Worm (Caenorhabditis elegans) whole organism, L2 larva: ENCODE data around the gene srw-26.
"Not testable (repeated sequence)": the region's sequence is repeated elsewhere in the genome, so short reads cannot be mapped to it uniquely, and the experiment has no call there.

Source experiments
- C34F6.9 ChIP-seq: fragments of 150-350 bp; optimal IDR thresholded peaks from 2 replicates; lab custom pipeline; 2014; ENCODE audit warnings: missing biosample characterization, missing genetic modification characterization
- R02D3.7 ChIP-seq: fragments of 150-350 bp; optimal IDR thresholded peaks from 2 replicates; lab custom pipeline; 2014; ENCODE audit warnings: missing biosample characterization, missing genetic modification characterization
- Y55F3AM.14 ChIP-seq: fragments of 200-800 bp; sonication (Bioruptor generic); optimal IDR thresholded peaks from 2 replicates; lab custom pipeline; 2018; ENCODE audit warnings: mild to moderate bottlenecking, missing genetic modification characterization, missing compliant biosample characterization
- alr-1 ChIP-seq: fragments of 150-350 bp; optimal IDR thresholded peaks from 2 replicates; lab custom pipeline; 2014; ENCODE audit warnings: missing biosample characterization, missing genetic modification characterization
- aly-2 ChIP-seq: fragments of 150-350 bp; optimal IDR thresholded peaks from 2 replicates; lab custom pipeline; 2014; ENCODE audit warnings: missing biosample characterization, missing genetic modification characterization
- ceh-16 ChIP-seq: fragments of 150-350 bp; optimal IDR thresholded peaks from 2 replicates; lab custom pipeline; 2014; ENCODE audit warnings: missing biosample characterization, missing genetic modification characterization
- ceh-82 ChIP-seq: fragments of 150-350 bp; optimal IDR thresholded peaks from 2 replicates; lab custom pipeline; 2014; ENCODE audit warnings: missing biosample characterization, missing genetic modification characterization
- crh-2 ChIP-seq: sonication (generic microtip); optimal IDR thresholded peaks from 2 replicates; lab custom pipeline; 2017; ENCODE audit warnings: missing biosample characterization, missing genetic modification characterization
- dmd-4 ChIP-seq: sonication (generic microtip); optimal IDR thresholded peaks from 2 replicates; lab custom pipeline; 2017; ENCODE audit warnings: missing biosample characterization, missing genetic modification characterization
- egl-27 ChIP-seq: sonication (generic microtip); optimal IDR thresholded peaks from 3 replicates; lab custom pipeline; 2017; ENCODE audit warnings: missing biosample characterization, missing genetic modification reagents, missing genetic modification characterization
- gmeb-1 ChIP-seq: fragments of 150-350 bp; optimal IDR thresholded peaks from 2 replicates; lab custom pipeline; 2014; ENCODE audit warnings: missing biosample characterization, missing genetic modification characterization
- lin-11 ChIP-seq: fragments of 150-350 bp; sonication (generic microtip); optimal IDR thresholded peaks from 2 replicates; lab custom pipeline; 2014; ENCODE audit warnings: missing biosample characterization, missing genetic modification characterization, inconsistent platforms, mixed read lengths
- lin-13 ChIP-seq: fragments of 150-350 bp; optimal IDR thresholded peaks from 2 replicates; lab custom pipeline; 2014; ENCODE audit warnings: missing biosample characterization, missing genetic modification reagents, missing genetic modification characterization
- lin-39 ChIP-seq: fragments of 150-350 bp; optimal IDR thresholded peaks from 2 replicates; lab custom pipeline; 2014; ENCODE audit warnings: missing biosample characterization, missing genetic modification reagents, missing genetic modification characterization
- lsy-2 ChIP-seq, 2 experiments: fragments of 150-350 bp in 1 of 2; sonication (generic microtip) in 1 of 2; optimal IDR thresholded peaks; 2 replicates each; lab custom pipeline; 2014 to 2017; ENCODE audit warnings: missing biosample characterization in 2 of 2, missing genetic modification characterization in 2 of 2
- mab-5 ChIP-seq: fragments of 150-350 bp; optimal IDR thresholded peaks from 2 replicates; lab custom pipeline; 2014; ENCODE audit warnings: missing biosample characterization, missing genetic modification characterization
- mbf-1 ChIP-seq: sonication (generic microtip); optimal IDR thresholded peaks from 2 replicates; lab custom pipeline; 2017; ENCODE audit warnings: missing biosample characterization, missing genetic modification characterization
- mdl-1 ChIP-seq, 2 experiments: fragments of 150-350 bp in 1 of 2; sonication (generic microtip) in 1 of 2; optimal IDR thresholded peaks; 2 replicates each; lab custom pipeline; 2017; ENCODE audit warnings: missing biosample characterization in 2 of 2, missing genetic modification characterization in 2 of 2
- nhr-10 ChIP-seq: sonication (generic microtip); optimal IDR thresholded peaks from 2 replicates; lab custom pipeline; 2017; ENCODE audit warnings: missing biosample characterization, missing genetic modification characterization
- nhr-11 ChIP-seq: fragments of 150-350 bp; optimal IDR thresholded peaks from 2 replicates; lab custom pipeline; 2014; ENCODE audit warnings: missing biosample characterization, missing genetic modification characterization
- nhr-21 ChIP-seq: fragments of 150-350 bp; optimal IDR thresholded peaks from 2 replicates; lab custom pipeline; 2014; ENCODE audit warnings: missing biosample characterization, missing genetic modification characterization
- nhr-23 ChIP-seq: fragments of 150-350 bp; optimal IDR thresholded peaks from 2 replicates; lab custom pipeline; 2014; ENCODE audit warnings: missing biosample characterization, missing genetic modification reagents, missing genetic modification characterization
- nhr-237 ChIP-seq: fragments of 150-350 bp; optimal IDR thresholded peaks from 2 replicates; lab custom pipeline; 2014; ENCODE audit warnings: missing biosample characterization, missing genetic modification characterization
- nhr-25 ChIP-seq: fragments of 150-350 bp; sonication (generic microtip); optimal IDR thresholded peaks from 3 replicates; lab custom pipeline; 2014; ENCODE audit warnings: missing biosample characterization, missing genetic modification characterization
- nhr-77 ChIP-seq: fragments of 150-350 bp; optimal IDR thresholded peaks from 2 replicates; lab custom pipeline; 2014; ENCODE audit warnings: missing biosample characterization, missing genetic modification characterization
- peb-1 ChIP-seq: fragments of 150-350 bp; optimal IDR thresholded peaks from 2 replicates; lab custom pipeline; 2014; ENCODE audit warnings: missing biosample characterization, missing genetic modification characterization
- sem-4 ChIP-seq: fragments of 150-350 bp; optimal IDR thresholded peaks from 2 replicates; lab custom pipeline; 2014; ENCODE audit warnings: missing biosample characterization, missing genetic modification reagents, missing genetic modification characterization
- skn-1 ChIP-seq: sonication (generic microtip); optimal IDR thresholded peaks from 2 replicates; lab custom pipeline; 2017; ENCODE audit warnings: missing biosample characterization, missing genetic modification characterization
- sma-3 ChIP-seq: sonication (generic microtip); optimal IDR thresholded peaks from 2 replicates; lab custom pipeline; 2016; ENCODE audit warnings: missing genetic modification reagents, missing genetic modification characterization, missing compliant biosample characterization
- unc-55 ChIP-seq: fragments of 150-350 bp; sonication (generic microtip); optimal IDR thresholded peaks from 3 replicates; lab custom pipeline; 2014; ENCODE audit warnings: missing biosample characterization, missing genetic modification reagents, missing genetic modification characterization
- zag-1 ChIP-seq: fragments of 150-350 bp; optimal IDR thresholded peaks from 2 replicates; lab custom pipeline; 2014; ENCODE audit warnings: missing biosample characterization, missing genetic modification characterization
- ztf-1 ChIP-seq: fragments of 200-800 bp; sonication (Bioruptor generic); conservative IDR thresholded peaks from 2 replicates; pipeline ENCODE4 v1.3.6; 2022; ENCODE audit warnings: missing genetic modification characterization, missing compliant biosample characterization
- ztf-4 ChIP-seq: fragments of 150-350 bp; optimal IDR thresholded peaks from 2 replicates; lab custom pipeline; 2014; ENCODE audit warnings: missing biosample characterization, missing genetic modification characterization

Gene srw-26

DNA sequence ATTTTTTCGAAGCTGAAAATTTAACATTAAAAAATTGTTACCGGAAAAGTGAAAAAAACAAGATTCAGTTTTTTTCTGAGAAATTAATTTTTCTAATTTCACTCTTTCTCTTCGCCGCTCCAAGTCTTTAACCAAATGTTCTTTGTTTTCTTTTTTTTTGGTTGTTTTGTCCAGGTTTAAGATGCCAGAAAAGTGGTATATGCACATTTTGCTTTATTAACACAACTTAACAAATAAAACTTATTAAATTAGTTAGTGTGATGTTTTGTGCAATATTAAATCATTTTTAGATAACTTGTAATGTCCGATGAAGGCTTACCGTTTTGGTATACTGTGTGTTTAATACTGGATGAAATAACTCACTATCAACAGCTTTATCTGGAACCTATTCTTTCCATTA lies 10.8 kb upstream of the srw-26 start, which contains the start of gene srw-53:
Gene srw-53, plus strand, starts transcription at position 301 of the 400 bp plus-strand sequence.
- TF ChIP-seq C34F6.9 (tag; lab: Kevin White, UChicago) (no peak), mdl-1 (tag; optimal IDR thresholded peaks at IDR 0.05; lab: Kevin White, UChicago) (no peak), nhr-10 (tag; lab: Kevin White, UChicago) (no peak), nhr-77 (no peak), nhr-237 (tag; lab: Kevin White, UChicago) (no peak), R02D3.7 (tag; lab: Kevin White, UChicago) (no peak), mbf-1 (tag; lab: Kevin White, UChicago) (no peak), nhr-23 (tag; lab: Kevin White, UChicago) (no peak), Y55F3AM.14 (GFP tag; lab: Kevin White, UChicago) (no peak), dmd-4 (tag; lab: Kevin White, UChicago) (no peak), gmeb-1 (tag; lab: Kevin White, UChicago) (no peak), lin-13 (GFP tag; lab: Kevin White, UChicago) (no peak), egl-27 (no peak), sem-4 (tag; lab: Kevin White, UChicago) (no peak), nhr-25 (tag; lab: Kevin White, UChicago) (no peak), skn-1 (tag; lab: Kevin White, UChicago) (no peak), nhr-11 (no peak), aly-2 (tag; lab: Kevin White, UChicago) (no peak), ceh-82 (tag; lab: Kevin White, UChicago) (no peak)

- TF ChIP-seq sma-3 (GFP tag; lab: Kevin White, UChicago), result no peak
- TF ChIP-seq crh-2 (tag; lab: Kevin White, UChicago), result no peak
- no peak for TF ChIP-seq lin-39
- TF ChIP-seq nhr-25 (tag; lab: Kevin White, UChicago), result no peak
- TF ChIP-seq lsy-2 (tag; optimal IDR thresholded peaks at IDR 0.05; lab: Kevin White, UChicago), result no peak
- no peak for TF ChIP-seq zag-1 (tag; lab: Kevin White, UChicago)
- TF ChIP-seq mdl-1 (tag; optimal IDR thresholded peaks at IDR 0.05; lab: Kevin White, UChicago), result no peak
- TF ChIP-seq dmd-4 (tag; lab: Kevin White, UChicago), result no peak
- no peak for TF ChIP-seq skn-1 (tag; lab: Kevin White, UChicago)
- TF ChIP-seq peb-1 (tag; lab: Kevin White, UChicago), result no peak
- TF ChIP-seq ceh-16, result no peak
- TF ChIP-seq alr-1, result no peak
- no peak for TF ChIP-seq lin-11 (tag; lab: Kevin White, UChicago)
- TF ChIP-seq ztf-4, result no peak
- no peak for TF ChIP-seq mab-5 (tag; lab: Kevin White, UChicago)
- TF ChIP-seq, all 48 proteins: peak for 0
Observed at ce11 chrV:15940254-15940653, 8.0 kb upstream of the srw-26 start, which contains the start of gene srw-55. Gene srw-55, minus strand, starts transcription at chrV:15940354.

DNA sequence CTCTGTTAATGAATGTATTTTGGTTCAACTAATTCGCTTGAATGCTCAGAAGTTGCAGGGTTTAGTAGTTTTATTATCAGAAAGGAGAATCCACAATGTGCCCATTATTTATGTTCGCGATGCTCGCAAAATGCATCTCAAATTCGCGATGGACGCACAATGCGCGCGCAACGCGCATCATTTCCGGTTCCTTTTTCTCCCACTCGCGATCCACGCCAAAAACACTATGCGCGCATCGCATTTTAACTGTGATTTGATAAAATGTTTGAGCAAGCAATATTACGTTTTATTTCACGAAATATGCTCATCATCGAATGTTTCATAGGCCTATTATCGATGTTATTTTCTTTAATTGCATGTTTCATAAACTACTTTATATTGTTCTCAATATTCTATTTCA lies 2.4 kb downstream of the srw-26 start, which contains the start of gene srbc-77:
Gene srbc-77, plus strand, starts transcription at position 301 of the 400 bp plus-strand sequence.
- TF ChIP-seq ztf-1 (GFP tag; lab: Robert Waterston, UW); R02D3.7 (tag; lab: Kevin White, UChicago); ceh-16: not testable (repeated sequence)

- TF ChIP-seq ceh-82 (tag; lab: Kevin White, UChicago) (no peak), alr-1 (no peak), nhr-10 (tag; lab: Kevin White, UChicago) (no peak), C34F6.9 (tag; lab: Kevin White, UChicago) (no peak), nhr-21 (tag; lab: Kevin White, UChicago) (no peak)
Observed at ce11 chrV:15928325-15928724, 4.0 kb downstream of the srw-26 start, which contains the start of gene pzf-1. Gene pzf-1, minus strand, starts transcription at chrV:15928425.

ce11 chrV:15924307-15924706 lies 8.0 kb downstream of the srw-26 start, which contains the start of gene nhr-108:
Gene nhr-108, minus strand, starts transcription at chrV:15924472.
- TF ChIP-seq ceh-82 (tag; lab: Kevin White, UChicago) (no peak), ztf-1 (GFP tag; lab: Robert Waterston, UW) (no peak), alr-1 (no peak), sem-4 (tag; lab: Kevin White, UChicago) (no peak)

DNA sequence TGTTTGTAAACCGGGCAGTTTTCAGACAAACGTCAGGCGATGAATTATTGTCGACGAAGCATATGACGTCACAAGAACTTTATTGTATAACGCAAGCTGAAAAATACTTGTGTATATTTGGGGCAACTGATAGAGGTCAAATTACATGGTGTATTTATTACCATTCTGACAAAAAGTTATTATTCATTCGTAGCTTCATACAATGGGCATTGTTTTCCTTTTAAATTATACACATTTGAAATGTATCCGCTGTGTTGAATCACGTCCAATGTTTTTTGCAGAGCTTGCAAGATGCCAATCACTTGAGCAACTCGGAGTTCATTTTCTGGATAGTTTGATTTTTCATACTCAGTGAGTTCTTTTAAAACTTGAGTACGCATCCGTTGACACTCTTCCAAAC lies 9.3 kb downstream of the srw-26 start, which contains the start of gene F35E8.13:
Gene F35E8.13, plus strand, starts transcription at position 301 of the 400 bp plus-strand sequence.
- TF ChIP-seq unc-55 (GFP tag; lab: Kevin White, UChicago) (no peak), nhr-11 (no peak), aly-2 (tag; lab: Kevin White, UChicago) (no peak), egl-27 (no peak)
